Worm (Caenorhabditis elegans): ENCODE results near the gene F44A2.3.

- TF ChIP-seq W03F9.2 (tag; optimal IDR thresholded peaks at IDR 0.05) = no peak
- no peak for TF ChIP-seq him-1 (tag; optimal IDR thresholded peaks at IDR 0.05)
- no peak for TF ChIP-seq dao-5 (tag; optimal IDR thresholded peaks at IDR 0.05)
These were observed 43.7 kb upstream of the F44A2.3 start, which contains the start of gene nhr-36 for ce11 chrV:9261492-9261891.
